Worm (Caenorhabditis elegans) whole organism, late embryonic: ENCODE data around the gene F28F8.9.
A peak's percentile ranks its signal among the peaks of the same experiment; 100 is the strongest.

Experiments
- C08G9.2 ChIP-seq: sonication (generic microtip); optimal IDR thresholded peaks from 2 replicates; lab custom pipeline; 2016; ENCODE audit warnings: mild to moderate bottlenecking, missing genetic modification characterization, moderate library complexity, missing compliant biosample characterization
- C38D4.7 ChIP-seq: fragments of 200-800 bp; sonication (Bioruptor generic); optimal IDR thresholded peaks from 2 replicates; lab custom pipeline; 2018; ENCODE audit warnings: mild to moderate bottlenecking, missing genetic modification characterization, moderate library complexity, missing compliant biosample characterization
- F13H6.1 ChIP-seq: sonication (generic microtip); optimal IDR thresholded peaks from 2 replicates; lab custom pipeline; 2016; ENCODE audit warnings: missing genetic modification characterization, missing compliant biosample characterization
- K09A11.1 ChIP-seq: sonication (generic microtip); optimal IDR thresholded peaks from 2 replicates; lab custom pipeline; 2017; ENCODE audit warnings: antibody characterized with exemption, mild to moderate bottlenecking, missing genetic modification characterization, missing compliant biosample characterization; ENCODE audit not compliant: insufficient read depth
- Y22D7AL.16 ChIP-seq: sonication (generic microtip); optimal IDR thresholded peaks from 2 replicates; lab custom pipeline; 2016; ENCODE audit warnings: missing genetic modification characterization, missing compliant biosample characterization
- ama-1 ChIP-seq: fragments of 150-350 bp; optimal IDR thresholded peaks from 2 replicates; lab custom pipeline; 2014
- ceh-14 ChIP-seq: sonication (generic microtip); optimal IDR thresholded peaks from 2 replicates; lab custom pipeline; 2016; ENCODE audit warnings: missing genotype, missing genetic modification characterization, missing compliant biosample characterization
- ceh-18 ChIP-seq: sonication (generic microtip); optimal IDR thresholded peaks from 2 replicates; lab custom pipeline; 2016; ENCODE audit warnings: missing genetic modification characterization, missing compliant biosample characterization
- ceh-22 ChIP-seq: sonication (generic microtip); optimal IDR thresholded peaks from 2 replicates; lab custom pipeline; 2017; ENCODE audit warnings: missing biosample characterization, missing genetic modification characterization
- ceh-24 ChIP-seq: sonication (generic microtip); optimal IDR thresholded peaks from 2 replicates; lab custom pipeline; 2016; ENCODE audit warnings: mild to moderate bottlenecking, missing genetic modification characterization, missing compliant biosample characterization
- ceh-30 ChIP-seq: fragments of 150-350 bp; optimal IDR thresholded peaks from 2 replicates; lab custom pipeline; 2014; ENCODE audit warnings: missing biosample characterization, missing genetic modification characterization
- ceh-34 ChIP-seq: sonication (generic microtip); optimal IDR thresholded peaks from 2 replicates; lab custom pipeline; 2016; ENCODE audit warnings: mild to moderate bottlenecking, missing genetic modification characterization, missing compliant biosample characterization
- ceh-48 ChIP-seq: sonication (generic microtip); optimal IDR thresholded peaks from 2 replicates; lab custom pipeline; 2016; ENCODE audit warnings: missing genetic modification characterization, inconsistent platforms, missing compliant biosample characterization
- ceh-6 ChIP-seq: fragments of 200-800 bp; sonication (Bioruptor generic); optimal IDR thresholded peaks from 2 replicates; lab custom pipeline; 2018; ENCODE audit warnings: mild to moderate bottlenecking, missing genetic modification characterization, missing compliant biosample characterization
- ceh-9 ChIP-seq: sonication (generic microtip); optimal IDR thresholded peaks from 2 replicates; lab custom pipeline; 2016; ENCODE audit warnings: mild to moderate bottlenecking, missing genetic modification characterization, inconsistent platforms, missing compliant biosample characterization
- che-1 ChIP-seq: sonication (generic microtip); optimal IDR thresholded peaks from 2 replicates; lab custom pipeline; 2016; ENCODE audit warnings: mild to moderate bottlenecking, missing genetic modification characterization, missing compliant biosample characterization
- dmd-4 ChIP-seq: sonication (generic microtip); optimal IDR thresholded peaks from 2 replicates; lab custom pipeline; 2016; ENCODE audit warnings: borderline replicate concordance, missing genetic modification characterization, missing compliant biosample characterization
- dve-1 ChIP-seq: sonication (generic microtip); optimal IDR thresholded peaks from 2 replicates; lab custom pipeline; 2017; ENCODE audit warnings: antibody characterized with exemption, mild to moderate bottlenecking, missing genetic modification characterization, missing compliant biosample characterization
- elt-2 ChIP-seq: sonication (generic microtip); optimal IDR thresholded peaks from 2 replicates; lab custom pipeline; 2016; ENCODE audit warnings: missing genetic modification reagents, missing genetic modification characterization, missing compliant biosample characterization
- elt-4 ChIP-seq: sonication (generic microtip); optimal IDR thresholded peaks from 2 replicates; lab custom pipeline; 2016; ENCODE audit warnings: missing genetic modification characterization, missing compliant biosample characterization
- ets-4 ChIP-seq: sonication (generic microtip); optimal IDR thresholded peaks from 2 replicates; lab custom pipeline; 2016; ENCODE audit warnings: missing genetic modification characterization, missing compliant biosample characterization
- fax-1 ChIP-seq: sonication (generic microtip); optimal IDR thresholded peaks from 2 replicates; lab custom pipeline; 2016; ENCODE audit warnings: missing genotype, missing genetic modification characterization, missing compliant biosample characterization
- fkh-10 ChIP-seq: fragments of 150-350 bp; optimal IDR thresholded peaks from 2 replicates; lab custom pipeline; 2014; ENCODE audit warnings: missing biosample characterization, missing genetic modification reagents, missing genetic modification characterization
- fkh-6 ChIP-seq: sonication (generic microtip); optimal IDR thresholded peaks from 2 replicates; lab custom pipeline; 2016; ENCODE audit warnings: missing genetic modification characterization, missing compliant biosample characterization
- hlh-13 ChIP-seq: fragments of 200-800 bp; sonication (Bioruptor generic); optimal IDR thresholded peaks from 2 replicates; lab custom pipeline; 2018; ENCODE audit warnings: mild to moderate bottlenecking, missing genetic modification characterization, missing compliant biosample characterization
- hlh-30 ChIP-seq: sonication (generic microtip); optimal IDR thresholded peaks from 2 replicates; lab custom pipeline; 2017; ENCODE audit warnings: antibody characterized with exemption, missing genetic modification characterization, missing compliant biosample characterization; ENCODE audit not compliant: insufficient read depth
- hlh-6 ChIP-seq: sonication (generic microtip); optimal IDR thresholded peaks from 2 replicates; lab custom pipeline; 2016; ENCODE audit warnings: missing genotype, missing genetic modification characterization, missing compliant biosample characterization
- hlh-8 ChIP-seq: sonication (generic microtip); optimal IDR thresholded peaks from 2 replicates; lab custom pipeline; 2016; ENCODE audit warnings: missing genotype, missing genetic modification characterization, missing compliant biosample characterization
- lim-6 ChIP-seq: sonication (generic microtip); optimal IDR thresholded peaks from 2 replicates; lab custom pipeline; 2016; ENCODE audit warnings: missing genetic modification characterization, missing compliant biosample characterization
- madf-2 ChIP-seq: sonication (generic microtip); optimal IDR thresholded peaks from 2 replicates; lab custom pipeline; 2017; ENCODE audit warnings: missing genetic modification characterization, missing compliant biosample characterization
- mec-3 ChIP-seq: sonication (generic microtip); optimal IDR thresholded peaks from 2 replicates; lab custom pipeline; 2016; ENCODE audit warnings: borderline replicate concordance, missing genetic modification characterization, missing compliant biosample characterization
- nhr-11 ChIP-seq: fragments of 150-350 bp; optimal IDR thresholded peaks from 2 replicates; lab custom pipeline; 2014; ENCODE audit warnings: missing biosample characterization, missing genetic modification characterization
- nhr-232 ChIP-seq: sonication (generic microtip); optimal IDR thresholded peaks from 2 replicates; lab custom pipeline; 2016; ENCODE audit warnings: missing genetic modification characterization, missing compliant biosample characterization
- odd-2 ChIP-seq: sonication (generic microtip); optimal IDR thresholded peaks from 2 replicates; lab custom pipeline; 2017; ENCODE audit warnings: antibody characterized with exemption, mild to moderate bottlenecking, missing genetic modification characterization, missing compliant biosample characterization
- pat-9 ChIP-seq: fragments of 200-800 bp; sonication (Bioruptor generic); optimal IDR thresholded peaks from 2 replicates; lab custom pipeline; 2018; ENCODE audit warnings: mild to moderate bottlenecking, missing genetic modification characterization, moderate library complexity, missing compliant biosample characterization
- pha-4 ChIP-seq: fragments of 150-350 bp; optimal IDR thresholded peaks from 2 replicates; lab custom pipeline; 2018; ENCODE audit warnings: missing biosample characterization, missing genetic modification reagents, missing genetic modification characterization
- pqm-1 ChIP-seq: sonication (generic microtip); optimal IDR thresholded peaks from 2 replicates; lab custom pipeline; 2016; ENCODE audit warnings: missing genetic modification characterization, missing compliant biosample characterization
- pros-1 ChIP-seq: fragments of 150-350 bp; optimal IDR thresholded peaks from 2 replicates; lab custom pipeline; 2014; ENCODE audit warnings: missing biosample characterization, missing genetic modification reagents, missing genetic modification characterization
- ref-2 ChIP-seq: sonication (generic microtip); optimal IDR thresholded peaks from 2 replicates; lab custom pipeline; 2016; ENCODE audit warnings: missing genetic modification characterization, missing compliant biosample characterization
- rnt-1 ChIP-seq: sonication (generic microtip); optimal IDR thresholded peaks from 2 replicates; lab custom pipeline; 2016; ENCODE audit warnings: missing genetic modification characterization, missing compliant biosample characterization
- sdc-2 ChIP-seq: sonication (generic microtip); optimal IDR thresholded peaks from 2 replicates; lab custom pipeline; 2016; ENCODE audit warnings: missing genotype, missing genetic modification characterization, missing compliant biosample characterization
- sox-2 ChIP-seq: fragments of 200-800 bp; sonication (Bioruptor generic); IDR thresholded peaks from 2 replicates; pipeline ENCODE4 v1.3.6; 2022; ENCODE audit warnings: missing genetic modification reagents, missing genetic modification characterization, missing compliant biosample characterization
- syd-9 ChIP-seq: sonication (generic microtip); optimal IDR thresholded peaks from 2 replicates; lab custom pipeline; 2016; ENCODE audit warnings: mild to moderate bottlenecking, missing genetic modification characterization, moderate library complexity, missing compliant biosample characterization
- tbx-2 ChIP-seq: sonication (generic microtip); optimal IDR thresholded peaks from 2 replicates; lab custom pipeline; 2016; ENCODE audit warnings: missing genetic modification characterization, missing compliant biosample characterization
- ttx-3 ChIP-seq: sonication (generic microtip); optimal IDR thresholded peaks from 2 replicates; lab custom pipeline; 2016; ENCODE audit warnings: missing genetic modification reagents, missing genetic modification characterization, missing compliant biosample characterization
- unc-3 ChIP-seq, 2 experiments: fragments of 200-800 bp in 1 of 2; sonication (Bioruptor generic) in 1 of 2; sonication (generic microtip) in 1 of 2; conservative IDR thresholded peaks in 1 of 2; optimal IDR thresholded peaks in 1 of 2; 2 replicates each; pipeline versions ENCODE4 v1.3.6 to Lab custom; 2016 to 2022; ENCODE audit warnings: missing compliant biosample characterization in 2 of 2, missing genetic modification characterization in 2 of 2, missing genetic modification reagents in 1 of 2
- unc-55 ChIP-seq: sonication (generic microtip); optimal IDR thresholded peaks from 2 replicates; lab custom pipeline; 2017; ENCODE audit warnings: missing biosample characterization, missing genetic modification reagents, missing genetic modification characterization
- zip-5 ChIP-seq: sonication (generic microtip); optimal IDR thresholded peaks from 2 replicates; lab custom pipeline; 2016; ENCODE audit warnings: missing genetic modification characterization, missing compliant biosample characterization

Gene F28F8.9

ce11 chrV:15553869-15554268 is 24.6 kb downstream of the F28F8.9 start (continued):
- TF ChIP-seq nhr-11 (tag; lab: Kevin White, UChicago): no peak
- TF ChIP-seq ceh-24 (tag; lab: Kevin White, UChicago): no peak
- no peak for TF ChIP-seq unc-3 (GFP tag; conservative IDR thresholded peaks at IDR 0.05; lab: Robert Waterston, UW)
- no peak for TF ChIP-seq unc-3 (tag; optimal IDR thresholded peaks at IDR 0.05; lab: Kevin White, UChicago)
- TF ChIP-seq C38D4.7 (GFP tag; lab: Kevin White, UChicago): peak; percentile 35
- TF ChIP-seq K09A11.1: no peak
- TF ChIP-seq ttx-3 (tag; lab: Kevin White, UChicago): peak; percentile 23
- no peak for TF ChIP-seq ets-4 (tag; lab: Kevin White, UChicago)
- no peak for TF ChIP-seq fax-1 (tag; lab: Kevin White, UChicago)
- TF ChIP-seq sdc-2 (tag; lab: Kevin White, UChicago): no peak
- no peak for TF ChIP-seq tbx-2 (tag; lab: Kevin White, UChicago)
- no peak for TF ChIP-seq hlh-13
- no peak for TF ChIP-seq ceh-34 (tag; lab: Kevin White, UChicago)
- TF ChIP-seq elt-4: no peak
- no peak for TF ChIP-seq mec-3 (tag; lab: Kevin White, UChicago)
- TF ChIP-seq ama-1 (lab: Kevin White, UChicago): no peak
- no peak for TF ChIP-seq ceh-48 (tag; lab: Kevin White, UChicago)
- no peak for TF ChIP-seq hlh-30 (tag; lab: Kevin White, UChicago)
- TF ChIP-seq ceh-14: no peak
- no peak for TF ChIP-seq sox-2 (GFP tag; lab: Robert Waterston, UW)
- TF ChIP-seq, all 69 proteins: peak for 21

ce11 chrV:15551642-15552041 is 26.8 kb downstream of the F28F8.9 start:
- peak; percentile 70 for TF ChIP-seq ttx-3 (tag; lab: Kevin White, UChicago)
- TF ChIP-seq ama-1 (lab: Kevin White, UChicago): no peak
- TF ChIP-seq ceh-22 (tag; lab: Kevin White, UChicago): no peak
- TF ChIP-seq lim-6 (tag; lab: Kevin White, UChicago): no peak
- TF ChIP-seq ref-2 (tag; lab: Kevin White, UChicago): peak; percentile 81
- TF ChIP-seq sdc-2 (tag; lab: Kevin White, UChicago): peak; percentile 79
- TF ChIP-seq fkh-10 (GFP tag; lab: Kevin White, UChicago): peak; percentile 46
- TF ChIP-seq hlh-8 (tag; lab: Kevin White, UChicago): peak; percentile 55
- TF ChIP-seq fkh-6 (tag; lab: Kevin White, UChicago): peak; percentile 90
- peak; percentile 80 for TF ChIP-seq che-1 (tag; lab: Kevin White, UChicago)
- no peak for TF ChIP-seq unc-55
- peak; percentile 69 for TF ChIP-seq ceh-18 (tag; lab: Kevin White, UChicago)
- peak; percentile 79 for TF ChIP-seq C08G9.2
- TF ChIP-seq elt-4: no peak
- TF ChIP-seq ceh-6: peak; percentile 78
- TF ChIP-seq madf-2: peak; percentile 72
- peak; percentile 91 for TF ChIP-seq hlh-6 (tag; lab: Kevin White, UChicago)
- peak; percentile 12 for TF ChIP-seq ceh-9 (tag; lab: Kevin White, UChicago)
- peak; percentile 75 for TF ChIP-seq syd-9 (tag; lab: Kevin White, UChicago)
- TF ChIP-seq pha-4 (tag; lab: Kevin White, UChicago): no peak
- peak; percentile 76 for TF ChIP-seq ceh-34 (tag; lab: Kevin White, UChicago)
- peak; percentile 79 for TF ChIP-seq rnt-1 (tag; lab: Kevin White, UChicago)
- peak; percentile 68 for TF ChIP-seq ceh-48 (tag; lab: Kevin White, UChicago)
- peak; percentile 73 for TF ChIP-seq tbx-2 (tag; lab: Kevin White, UChicago)
- peak; percentile 49 for TF ChIP-seq ceh-30
- no peak for TF ChIP-seq nhr-11 (tag; lab: Kevin White, UChicago)
- TF ChIP-seq ets-4 (tag; lab: Kevin White, UChicago): peak; percentile 9
- TF ChIP-seq pat-9 (tag; lab: Kevin White, UChicago): peak; percentile 75
- TF ChIP-seq fax-1 (tag; lab: Kevin White, UChicago): peak; percentile 55
- peak; percentile 89 for TF ChIP-seq hlh-30 (tag; lab: Kevin White, UChicago)
- peak; percentile 68 for TF ChIP-seq unc-3 (GFP tag; conservative IDR thresholded peaks at IDR 0.05; lab: Robert Waterston, UW)
- TF ChIP-seq unc-3 (tag; optimal IDR thresholded peaks at IDR 0.05; lab: Kevin White, UChicago): peak; percentile 53
- TF ChIP-seq elt-2: peak; percentile 74
- peak; percentile 74 for TF ChIP-seq dmd-4 (tag; lab: Kevin White, UChicago)
- TF ChIP-seq pqm-1 (tag; lab: Kevin White, UChicago): peak; percentile 36
- peak; percentile 73 for TF ChIP-seq nhr-232 (tag; lab: Kevin White, UChicago)
- peak; percentile 81 for TF ChIP-seq Y22D7AL.16 (tag; lab: Kevin White, UChicago)
- peak; percentile 28 for TF ChIP-seq zip-5 (tag; lab: Kevin White, UChicago)
- TF ChIP-seq dve-1 (tag; lab: Kevin White, UChicago): peak; percentile 47
- peak; percentile 33 for TF ChIP-seq odd-2 (tag; lab: Kevin White, UChicago)
- TF ChIP-seq F13H6.1 (tag; lab: Kevin White, UChicago): peak; percentile 74
- no peak for TF ChIP-seq pros-1 (tag; lab: Kevin White, UChicago)
